Fruit fly (Drosophila melanogaster) Kc167 (cell line): Measurements from ENCODE around the gene TwdlO.

Experiments
- Myc ChIP-seq: fragments of >200 bp; optimal IDR thresholded peaks from 2 replicates; lab custom pipeline; 2017; ENCODE audit warnings: missing external identifiers
- Sin3A ChIP-seq: fragments of >200 bp; optimal IDR thresholded peaks from 2 replicates; lab custom pipeline; 2018; ENCODE audit warnings: missing external identifiers
- h ChIP-seq: fragments of >200 bp; optimal IDR thresholded peaks from 3 replicates; lab custom pipeline; 2018; ENCODE audit warnings: missing external identifiers
- insv ChIP-seq: fragments of >200 bp; optimal IDR thresholded peaks from 3 replicates; lab custom pipeline; 2018; ENCODE audit warnings: missing external identifiers
- psq ChIP-seq: fragments of >200 bp; optimal IDR thresholded peaks from 2 replicates; lab custom pipeline; 2017; ENCODE audit warnings: missing external identifiers
- ttk ChIP-seq: sonication (Bioruptor generic); optimal IDR thresholded peaks from 2 replicates; lab custom pipeline; 2017; ENCODE audit warnings: missing external identifiers

DNA sequence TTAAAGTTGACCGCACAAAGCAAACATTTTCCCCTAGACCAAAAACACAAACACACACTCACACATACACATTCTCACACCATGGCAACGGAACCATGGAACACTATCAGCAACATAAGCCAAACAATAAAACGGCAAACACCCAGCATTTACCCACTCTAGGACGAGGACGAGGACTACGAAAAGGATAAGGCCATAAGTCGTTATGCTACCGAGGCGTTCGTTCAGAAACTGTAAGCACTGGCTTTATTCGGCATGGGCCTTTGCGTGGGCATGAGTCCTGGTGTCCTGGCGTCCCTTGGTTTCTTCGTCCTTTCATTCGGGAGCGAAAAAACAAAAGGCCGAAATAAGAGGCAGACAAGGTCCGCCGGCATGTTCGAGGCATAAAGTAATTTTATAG, 43.7 kb upstream of the TwdlO start:
- TF ChIP-seq ttk (lab: Kevin White, UChicago) (no peak), Sin3A (lab: Kevin White, UChicago) (no peak), h (lab: Kevin White, UChicago) (no peak), psq (no peak), Myc (no peak), insv (lab: Kevin White, UChicago) (no peak)
